Fruit fly (Drosophila melanogaster): Measurements from ENCODE around the gene hoe2.

Gene hoe2

DNA sequence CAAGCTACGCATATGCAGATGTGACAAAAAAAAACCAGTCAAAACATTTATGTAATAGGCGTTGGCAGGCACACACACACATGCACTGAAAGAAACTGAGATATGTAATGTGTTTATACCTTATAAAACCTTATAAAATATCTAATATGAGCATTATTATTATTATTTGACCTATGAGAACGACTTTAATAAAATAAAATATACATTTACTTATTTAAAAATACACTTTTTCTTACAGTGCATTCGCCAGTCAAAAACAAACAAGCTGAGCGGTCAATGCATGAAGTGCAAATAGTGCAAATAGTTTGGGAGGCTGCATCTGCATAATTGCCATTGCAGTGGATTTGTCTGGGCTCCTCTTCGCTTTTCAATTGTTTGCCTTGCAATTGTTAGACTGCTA is 28.3 kb downstream of the hoe2 start (continued):
- TF ChIP-seq tio (GFP tag; optimal IDR thresholded peaks at IDR 0.05) (peak; percentile 20), Dek (tag; optimal IDR thresholded peaks at IDR 0.05) (peak; percentile 55), CG18619 (GFP tag; optimal IDR thresholded peaks at IDR 0.05) (peak; percentile 55), CG10959 (GFP tag; IDR thresholded peaks at IDR 0.05) (no peak), croc (GFP tag; conservative IDR thresholded peaks at IDR 0.05) (peak; percentile 17; the same call in 2 of the 3 replicates), klu (GFP tag; IDR thresholded peaks at IDR 0.05) (no peak), CG2120 (GFP tag; optimal IDR thresholded peaks at IDR 0.05) (no peak), cg (GFP tag; optimal IDR thresholded peaks at IDR 0.05) (no peak), bab2 (GFP tag; optimal IDR thresholded peaks at IDR 0.05) (peak; percentile 14), Ptx1 (GFP tag; IDR thresholded peaks at IDR 0.05) (peak; percentile 76), cato (GFP tag; optimal IDR thresholded peaks at IDR 0.05; ENCODE audit: borderline replicate concordance) (peak; percentile 35), CG3281 (GFP tag; optimal IDR thresholded peaks at IDR 0.05) (peak; percentile 36), fd64A (GFP tag; optimal IDR thresholded peaks at IDR 0.05) (peak; percentile 10), CG4854 (GFP tag; optimal IDR thresholded peaks at IDR 0.05) (peak; percentile 40), Sry-β (GFP tag; optimal IDR thresholded peaks at IDR 0.05) (no peak), YL-1 (GFP tag; optimal IDR thresholded peaks at IDR 0.05) (no peak), Ets65A (GFP tag) (peak; percentile 65), CG8388 (GFP tag; optimal IDR thresholded peaks at IDR 0.05) (peak; percentile 77), Jarid2 (GFP tag; optimal IDR thresholded peaks at IDR 0.05) (peak; percentile 17), h (optimal IDR thresholded peaks at IDR 0.05) (no peak), Awh (GFP tag; IDR thresholded peaks at IDR 0.05) (peak; percentile 80), gt (GFP tag; IDR thresholded peaks at IDR 0.05) (no peak), gsb-n (tag; optimal IDR thresholded peaks at IDR 0.05) (peak; percentile 64), pfk (GFP tag; optimal IDR thresholded peaks at IDR 0.05) (no peak), CG10267 (tag; optimal IDR thresholded peaks at IDR 0.05) (peak; percentile 63), cad (GFP tag; optimal IDR thresholded peaks at IDR 0.05) (no peak), Xbp1 (GFP tag; optimal IDR thresholded peaks at IDR 0.05) (peak; percentile 77), Meics (GFP tag; optimal IDR thresholded peaks at IDR 0.05) (peak; percentile 54), Nf-YC (tag; optimal IDR thresholded peaks at IDR 0.05) (peak; percentile 67), crc (GFP tag; optimal IDR thresholded peaks at IDR 0.05) (no peak), CG31388 (GFP tag; optimal IDR thresholded peaks at IDR 0.05) (no peak), rib (GFP tag; IDR thresholded peaks at IDR 0.05) (no peak), CG6272 (GFP tag; IDR thresholded peaks at IDR 0.05) (no peak), vvl (GFP tag; IDR thresholded peaks at IDR 0.05) (peak; percentile 87), CG9609 (GFP tag; optimal IDR thresholded peaks at IDR 0.05) (no peak), scrt (GFP tag; optimal IDR thresholded peaks at IDR 0.05) (peak; percentile 31), CG15073 (GFP tag; optimal IDR thresholded peaks at IDR 0.05) (no peak), CG33557 (GFP tag; optimal IDR thresholded peaks at IDR 0.05) (no peak), NC2α (GFP tag; optimal IDR thresholded peaks at IDR 0.05) (no peak), dm (GFP tag; optimal IDR thresholded peaks at IDR 0.05) (no peak)

DNA sequence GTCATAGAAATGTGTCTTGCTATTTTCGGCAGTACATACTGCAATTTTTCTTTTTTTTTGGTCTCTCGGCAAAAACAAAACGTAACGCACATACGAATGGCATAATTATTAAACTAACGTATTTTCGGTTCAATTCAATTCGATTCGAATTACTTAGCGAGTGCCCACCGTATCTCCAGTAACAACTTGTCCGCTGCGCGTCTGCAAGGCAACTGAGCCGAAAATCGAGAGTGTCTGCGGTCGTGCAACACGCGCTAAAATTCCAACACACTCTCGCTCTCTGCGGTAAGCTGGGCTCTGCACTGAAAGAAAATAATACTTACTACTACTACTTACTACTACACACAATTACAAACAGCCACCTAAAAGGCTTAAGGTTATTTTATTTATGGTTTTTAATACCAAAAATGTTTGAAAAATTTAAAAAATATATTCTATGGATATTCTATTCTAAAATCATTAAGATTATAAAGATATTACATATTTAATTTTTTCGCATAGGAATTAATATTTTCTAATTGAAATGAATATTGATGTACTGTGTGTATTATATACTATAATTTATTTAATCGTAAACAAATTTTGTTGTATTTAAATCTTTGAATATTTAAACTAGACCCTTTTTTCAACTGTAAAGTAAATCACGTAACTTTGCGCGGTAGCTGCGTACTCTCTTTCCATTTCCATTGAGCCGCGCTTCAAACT is 29.6 kb downstream of the hoe2 start, which contains the start of gene snsl:
snsl (minus strand) TSS at position 217 of the 705 bp plus-strand sequence.
- 0 out of 2 replicates have a peak, but pooled peaks have one; percentile 36 for TF ChIP-seq CG42726 (GFP tag; IDR thresholded peaks at IDR 0.05; ENCODE audit: partially characterized antibody)
- TF ChIP-seq grau (tag; optimal IDR thresholded peaks at IDR 0.05) = peak; percentile 77
- peak; percentile 78 for TF ChIP-seq phol (tag; optimal IDR thresholded peaks at IDR 0.05)
- TF ChIP-seq schlank (tag; optimal IDR thresholded peaks at IDR 0.05) = no peak
- peak; percentile 9 to 12 for TF ChIP-seq Pdp1 (GFP tag; optimal IDR thresholded peaks at IDR 0.05)
- TF ChIP-seq fd102C (GFP tag; optimal IDR thresholded peaks at IDR 0.05) = no peak
- peak; percentile 73 for TF ChIP-seq dysf (GFP tag; IDR thresholded peaks at IDR 0.05)
- no peak for TF ChIP-seq Nf-YA (GFP tag; IDR thresholded peaks at IDR 0.05)
- peak; percentile 2 for TF ChIP-seq CG18476 (GFP tag; optimal IDR thresholded peaks at IDR 0.05)
- TF ChIP-seq Fer3 (tag; optimal IDR thresholded peaks at IDR 0.05) = peak; percentile 13
- peak; percentile 5 for TF ChIP-seq tio (GFP tag; optimal IDR thresholded peaks at IDR 0.05)
- TF ChIP-seq nerfin-1 (tag; optimal IDR thresholded peaks at IDR 0.05) = peak; percentile 77
- TF ChIP-seq CG10209 (GFP tag; optimal IDR thresholded peaks at IDR 0.05) = peak; percentile 43

All from whole organism, embryonic.